Worm (Caenorhabditis elegans): Measurements from ENCODE around the gene H14A12.3.

Gene H14A12.3

ce11 chrIII:7494850-7495314, 31.3 kb downstream of the H14A12.3 start:
- no peak for TF ChIP-seq unc-55 (GFP tag; optimal IDR thresholded peaks at IDR 0.05)
- TF ChIP-seq ama-1 (optimal IDR thresholded peaks at IDR 0.05) = peak; percentile 51
- TF ChIP-seq ceh-19 (GFP tag; optimal IDR thresholded peaks at IDR 0.05) = no peak
- TF ChIP-seq pat-9 (tag; optimal IDR thresholded peaks at IDR 0.05) = no peak
- TF ChIP-seq elt-4 (tag; optimal IDR thresholded peaks at IDR 0.05) = no peak
- no peak for TF ChIP-seq rnt-1 (tag; optimal IDR thresholded peaks at IDR 0.05)

- TF ChIP-seq zip-5 (tag; optimal IDR thresholded peaks at IDR 0.05) (no peak), ceh-6 (GFP tag; optimal IDR thresholded peaks at IDR 0.05) (no peak), hlh-30 (tag; optimal IDR thresholded peaks at IDR 0.05; ENCODE audit: insufficient read depth) (no peak), sox-4 (tag; optimal IDR thresholded peaks at IDR 0.05) (no peak), hlh-15 (tag; optimal IDR thresholded peaks at IDR 0.05) (no peak), lin-11 (tag; optimal IDR thresholded peaks at IDR 0.05) (no peak), pros-1 (tag; optimal IDR thresholded peaks at IDR 0.05) (no peak), ceh-19 (GFP tag; optimal IDR thresholded peaks at IDR 0.05) (no peak), odd-2 (tag; optimal IDR thresholded peaks at IDR 0.05) (no peak), mec-3 (tag; optimal IDR thresholded peaks at IDR 0.05; ENCODE audit: borderline replicate concordance) (no peak), ceh-14 (tag; optimal IDR thresholded peaks at IDR 0.05) (no peak)
Observed at ce11 chrIII:7495616-7496146, 32.1 kb downstream of the H14A12.3 start.

ce11 chrIII:7497782-7498266, 34.2 kb downstream of the H14A12.3 start, which contains the start of gene cgh-1:
TSS of gene cgh-1 (minus strand) at chrIII:7497832.
- TF ChIP-seq ceh-30 (tag; optimal IDR thresholded peaks at IDR 0.05) (no peak), ama-1 (optimal IDR thresholded peaks at IDR 0.05) (no peak), pros-1 (tag; optimal IDR thresholded peaks at IDR 0.05) (no peak), zip-5 (tag; optimal IDR thresholded peaks at IDR 0.05) (no peak), dve-1 (tag; optimal IDR thresholded peaks at IDR 0.05) (no peak), hlh-30 (tag; optimal IDR thresholded peaks at IDR 0.05; ENCODE audit: insufficient read depth) (no peak), hlh-13 (GFP tag; optimal IDR thresholded peaks at IDR 0.05) (no peak), ttx-3 (tag; optimal IDR thresholded peaks at IDR 0.05) (no peak), ceh-24 (tag; optimal IDR thresholded peaks at IDR 0.05) (no peak), ceh-31 (tag; optimal IDR thresholded peaks at IDR 0.05) (no peak), nhr-11 (tag; optimal IDR thresholded peaks at IDR 0.05) (no peak), hlh-6 (tag; optimal IDR thresholded peaks at IDR 0.05) (no peak), C38D4.7 (GFP tag; optimal IDR thresholded peaks at IDR 0.05) (no peak), unc-3 (GFP tag; conservative IDR thresholded peaks at IDR 0.05) (no peak), unc-3 (tag; optimal IDR thresholded peaks at IDR 0.05) (no peak), T23F11.4 (GFP tag; optimal IDR thresholded peaks at IDR 0.05) (no peak), rnt-1 (tag; optimal IDR thresholded peaks at IDR 0.05) (no peak)

ce11 chrIII:7498346-7498745, 34.7 kb downstream of the H14A12.3 start:
- TF ChIP-seq sox-4 (tag; optimal IDR thresholded peaks at IDR 0.05) (no peak), ceh-34 (tag; optimal IDR thresholded peaks at IDR 0.05) (peak; percentile 71), dve-1 (tag; optimal IDR thresholded peaks at IDR 0.05) (peak; percentile 81), tbx-2 (tag; optimal IDR thresholded peaks at IDR 0.05) (peak; percentile 65), odd-2 (tag; optimal IDR thresholded peaks at IDR 0.05) (no peak), Y22D7AL.16 (tag; optimal IDR thresholded peaks at IDR 0.05) (no peak), unc-3 (GFP tag; conservative IDR thresholded peaks at IDR 0.05) (no peak), unc-3 (tag; optimal IDR thresholded peaks at IDR 0.05) (no peak), hlh-15 (tag; optimal IDR thresholded peaks at IDR 0.05) (no peak), ref-2 (tag; optimal IDR thresholded peaks at IDR 0.05) (peak; percentile 71), pat-9 (tag; optimal IDR thresholded peaks at IDR 0.05) (no peak), ets-4 (tag; optimal IDR thresholded peaks at IDR 0.05) (peak; percentile 26), T23F11.4 (GFP tag; optimal IDR thresholded peaks at IDR 0.05) (peak; percentile 16), pha-2 (tag; optimal IDR thresholded peaks at IDR 0.05) (no peak), unc-42 (tag; optimal IDR thresholded peaks at IDR 0.05) (peak; percentile 62), tbx-7 (tag; optimal IDR thresholded peaks at IDR 0.05) (no peak), rnt-1 (tag; optimal IDR thresholded peaks at IDR 0.05) (peak; percentile 67), hlh-30 (tag; optimal IDR thresholded peaks at IDR 0.05; ENCODE audit: insufficient read depth) (peak; percentile 49), ceh-14 (tag; optimal IDR thresholded peaks at IDR 0.05) (peak; percentile 50), ceh-30 (tag; optimal IDR thresholded peaks at IDR 0.05) (no peak), ceh-18 (tag; optimal IDR thresholded peaks at IDR 0.05) (peak; percentile 81), lim-6 (tag; optimal IDR thresholded peaks at IDR 0.05) (no peak), ceh-31 (tag; optimal IDR thresholded peaks at IDR 0.05) (peak; percentile 69), elt-2 (tag; optimal IDR thresholded peaks at IDR 0.05) (peak; percentile 89), nfya-1 (tag; optimal IDR thresholded peaks at IDR 0.05) (peak; percentile 84), C38D4.7 (GFP tag; optimal IDR thresholded peaks at IDR 0.05) (no peak), hlh-8 (tag; optimal IDR thresholded peaks at IDR 0.05) (peak; percentile 56), ceh-9 (tag; optimal IDR thresholded peaks at IDR 0.05) (no peak), unc-55 (GFP tag; optimal IDR thresholded peaks at IDR 0.05) (peak; percentile 71), pax-1 (tag; optimal IDR thresholded peaks at IDR 0.05) (no peak), ceh-19 (GFP tag; optimal IDR thresholded peaks at IDR 0.05) (peak; percentile 25)

Measured in whole organism, late embryonic.